Worm (Caenorhabditis elegans): Measurements from ENCODE around the gene D2096.12.

The D2096.12 gene

ce11 chrIV:8379278-8379677 lies 16.0 kb downstream of the D2096.12 start, which contains the start of gene nap-1 (continued):
- TF ChIP-seq tbp1 (GFP tag; optimal IDR thresholded peaks at IDR 0.05), result peak; percentile 55
- no peak for TF ChIP-seq mxl-1 (tag; optimal IDR thresholded peaks at IDR 0.05)
- no peak for TF ChIP-seq attf-3 (GFP tag; conservative IDR thresholded peaks at IDR 0.05)
- TF ChIP-seq F10E7.11 (tag; optimal IDR thresholded peaks at IDR 0.05), result no peak
- no peak for TF ChIP-seq sea-2 (GFP tag; IDR thresholded peaks at IDR 0.05)
- TF ChIP-seq nhr-27 (tag; optimal IDR thresholded peaks at IDR 0.05), result no peak
- no peak for TF ChIP-seq gei-17 (GFP tag; optimal IDR thresholded peaks at IDR 0.05)
- TF ChIP-seq ets-4 (GFP tag; optimal IDR thresholded peaks at IDR 0.05), result no peak
- peak; percentile 75 for TF ChIP-seq attf-5 (GFP tag; optimal IDR thresholded peaks at IDR 0.05)
- TF ChIP-seq dox-1 (GFP tag; IDR thresholded peaks at IDR 0.05), result no peak
- TF ChIP-seq nfya-1 (tag; optimal IDR thresholded peaks at IDR 0.05; ENCODE audit: borderline replicate concordance, insufficient read depth), result no peak
- TF ChIP-seq snpc-3.4 (tag; optimal IDR thresholded peaks at IDR 0.05), result no peak
- no peak for TF ChIP-seq F37B4.10 (GFP tag; IDR thresholded peaks at IDR 0.05)
- TF ChIP-seq F22D6.2 (tag; optimal IDR thresholded peaks at IDR 0.05), result no peak
- peak; percentile 34; the same call in 1 of the 2 replicates for TF ChIP-seq hmg-1.2 (GFP tag; IDR thresholded peaks at IDR 0.05)
- TF ChIP-seq xnd-1 (tag; optimal IDR thresholded peaks at IDR 0.05), result no peak
- TF ChIP-seq rcor-1 (GFP tag; IDR thresholded peaks at IDR 0.05), result peak; percentile 51; the same call in 1 of the 2 replicates
- TF ChIP-seq F23B12.7 (tag; optimal IDR thresholded peaks at IDR 0.05; ENCODE audit: insufficient read depth), result peak; percentile 40
- TF ChIP-seq zfh-2 (GFP tag; conservative IDR thresholded peaks at IDR 0.05), result no peak
- TF ChIP-seq aptf-2 (GFP tag; conservative IDR thresholded peaks at IDR 0.05), result no peak
- TF ChIP-seq snpc-1.1 (tag; optimal IDR thresholded peaks at IDR 0.05; ENCODE audit: insufficient read depth), result no peak
- TF ChIP-seq egl-44 (GFP tag; IDR thresholded peaks at IDR 0.05), result no peak
- TF ChIP-seq rpc-1 (optimal IDR thresholded peaks at IDR 0.05), result no peak
- TF ChIP-seq rpc-1 (tag; optimal IDR thresholded peaks at IDR 0.05), result no peak
- TF ChIP-seq snpc-1.3 (tag; optimal IDR thresholded peaks at IDR 0.05; ENCODE audit: insufficient read depth), result peak; percentile 6
- TF ChIP-seq B0035.1 (tag; optimal IDR thresholded peaks at IDR 0.05), result no peak
- no peak for TF ChIP-seq somi-1 (GFP tag; optimal IDR thresholded peaks at IDR 0.05)
- no peak for TF ChIP-seq atf-7 (tag; optimal IDR thresholded peaks at IDR 0.05)
- TF ChIP-seq nhr-179 (tag; optimal IDR thresholded peaks at IDR 0.05), result no peak
- no peak for TF ChIP-seq F52B5.7 (tag; optimal IDR thresholded peaks at IDR 0.05)
- TF ChIP-seq pha-4 (tag; optimal IDR thresholded peaks at IDR 0.05), result no peak
- TF ChIP-seq cebp-1 (GFP tag; IDR thresholded peaks at IDR 0.05), result peak; percentile 63; the same call in 1 of the 2 replicates
- TF ChIP-seq cebp-1 (tag; optimal IDR thresholded peaks at IDR 0.05), result peak; percentile 75
- peak; percentile 50; the same call in 1 of the 2 replicates for TF ChIP-seq madf-6 (GFP tag; IDR thresholded peaks at IDR 0.05)
- TF ChIP-seq nhr-90 (tag; optimal IDR thresholded peaks at IDR 0.05), result no peak

DNA sequence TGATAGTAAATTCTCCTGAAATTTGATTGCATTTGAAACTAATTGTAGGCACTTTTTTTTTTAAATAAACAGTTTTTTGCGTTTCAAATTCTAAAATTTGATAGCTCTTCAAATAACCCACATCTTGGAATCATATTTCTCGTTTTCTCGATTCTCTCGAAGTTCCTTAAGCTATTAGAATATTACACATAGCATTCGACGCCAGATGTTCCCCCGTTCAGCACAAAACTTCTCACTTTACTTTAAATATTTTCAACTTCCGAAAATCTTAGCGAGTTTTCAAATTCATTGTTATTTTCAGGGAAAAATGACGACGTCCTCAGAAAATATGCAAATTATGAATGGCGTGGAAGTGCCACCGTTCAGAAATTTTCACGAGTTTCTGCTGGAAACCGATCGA lies 16.4 kb downstream of the D2096.12 start, which contains the start of gene praf-3:
Gene praf-3 (plus strand): TSS at position 301 of the 400 bp plus-strand sequence.
- TF ChIP-seq lag-1 (GFP tag; IDR thresholded peaks at IDR 0.05) (no peak), F33H1.4 (GFP tag; IDR thresholded peaks at IDR 0.05) (no peak), dpl-1 (GFP tag; optimal IDR thresholded peaks at IDR 0.05) (no peak), xnd-1 (tag; optimal IDR thresholded peaks at IDR 0.05) (no peak), C17E4.6 (GFP tag; IDR thresholded peaks at IDR 0.05) (no peak), chd-7 (tag; optimal IDR thresholded peaks at IDR 0.05) (no peak), repo-1 (tag; optimal IDR thresholded peaks at IDR 0.05) (no peak), lin-54 (GFP tag; optimal IDR thresholded peaks at IDR 0.05) (no peak), Y53G8AR.9 (GFP tag; conservative IDR thresholded peaks at IDR 0.05) (no peak), him-1 (tag; optimal IDR thresholded peaks at IDR 0.05) (no peak), snpc-4 (GFP tag; optimal IDR thresholded peaks at IDR 0.05) (no peak), snpc-4 (tag; optimal IDR thresholded peaks at IDR 0.05) (no peak)
